Worm (Caenorhabditis elegans) whole organism, midembryonic: ENCODE data around the gene nkb-3.
A peak's percentile ranks its signal among the peaks of the same experiment; 100 is the strongest.

ENCODE experiments used
- cog-1 ChIP-seq: sonication (generic microtip); optimal IDR thresholded peaks from 2 replicates; lab custom pipeline; 2016; ENCODE audit warnings: missing genetic modification characterization, missing compliant biosample characterization
- flt-1 ChIP-seq: fragments of 200-800 bp; sonication (Bioruptor generic); IDR thresholded peaks from 2 replicates; pipeline ENCODE4 v1.3.6; 2022; ENCODE audit warnings: missing genetic modification characterization, missing compliant biosample characterization
- ref-1 ChIP-seq: fragments of 200-800 bp; sonication (Bioruptor generic); conservative IDR thresholded peaks from 2 replicates; pipeline ENCODE4 v1.3.6; 2022; ENCODE audit warnings: missing genetic modification reagents, missing genetic modification characterization, missing compliant biosample characterization
- ztf-23 ChIP-seq: fragments of 200-800 bp; sonication (Bioruptor generic); IDR thresholded peaks from 2 replicates; pipeline ENCODE4 v1.3.6; 2022; ENCODE audit warnings: missing genetic modification reagents, missing genetic modification characterization, missing compliant biosample characterization
- ztf-29 ChIP-seq: fragments of 200-800 bp; sonication (Bioruptor generic); IDR thresholded peaks from 2 replicates; pipeline ENCODE4 v1.3.6; 2022; ENCODE audit warnings: missing genetic modification reagents, missing genetic modification characterization, missing compliant biosample characterization

Gene nkb-3

DNA sequence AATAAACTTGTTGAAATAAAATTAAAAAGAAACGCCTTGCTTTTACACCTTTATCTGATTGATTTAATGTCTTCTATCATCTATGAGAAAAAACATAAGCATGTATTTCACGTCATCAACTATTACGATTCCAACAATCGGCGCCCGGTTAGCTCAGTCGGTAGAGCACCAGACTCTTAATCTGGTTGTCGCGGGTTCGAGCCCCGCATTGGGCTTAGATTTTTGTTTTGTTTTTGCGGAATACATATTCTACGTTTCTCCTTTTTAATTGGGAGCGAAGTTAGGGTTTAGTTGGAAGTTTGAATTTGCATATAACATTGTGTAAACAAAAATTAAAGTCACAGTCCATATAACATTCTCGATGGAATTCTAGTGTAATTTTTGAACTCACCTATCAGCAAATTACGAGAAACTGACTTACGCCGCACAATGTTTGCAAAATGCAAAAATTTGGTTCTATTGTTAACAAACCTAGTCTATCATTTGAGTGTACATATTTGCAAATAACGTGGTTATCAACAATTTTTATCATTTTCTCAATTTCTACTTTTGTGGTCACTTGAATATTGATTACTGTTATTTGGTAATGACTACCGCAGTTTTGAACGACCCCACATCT lies 53.2 kb downstream of the nkb-3 start, which contains the start of gene shc-3:
TSS of gene shc-3 (plus strand) at position 484 of the 619 bp plus-strand sequence.
- 0 out of 2 replicates have a peak, but pooled peaks have one; percentile 16 for TF ChIP-seq ztf-29
- TF ChIP-seq ref-1 = no peak

ce11 chrX:13716313-13716712 lies 54.0 kb downstream of the nkb-3 start:
- TF ChIP-seq ref-1 = no peak
- TF ChIP-seq ztf-29 = peak; percentile 59; the same call in 1 of the 2 replicates
- no peak for TF ChIP-seq cog-1 (tag; lab: Kevin White, UChicago)
- TF ChIP-seq ztf-23 = peak; percentile 64; the same call in 1 of the 2 replicates
- TF ChIP-seq flt-1 (GFP tag; lab: Robert Waterston, UW) = no peak
